Fruit fly (Drosophila melanogaster) whole organism, larva: ENCODE results near the gene Vps29.
A peak's percentile ranks its signal among the peaks of the same experiment; 100 is the strongest.

Experiments
- noc ChIP-seq: fragments of 200-800 bp; sonication (Bioruptor generic); optimal IDR thresholded peaks from 3 replicates; lab custom pipeline; 2019; ENCODE audit warnings: missing biosample characterization, mild to moderate bottlenecking, missing genetic modification characterization, moderate library complexity

The Vps29 gene

DNA sequence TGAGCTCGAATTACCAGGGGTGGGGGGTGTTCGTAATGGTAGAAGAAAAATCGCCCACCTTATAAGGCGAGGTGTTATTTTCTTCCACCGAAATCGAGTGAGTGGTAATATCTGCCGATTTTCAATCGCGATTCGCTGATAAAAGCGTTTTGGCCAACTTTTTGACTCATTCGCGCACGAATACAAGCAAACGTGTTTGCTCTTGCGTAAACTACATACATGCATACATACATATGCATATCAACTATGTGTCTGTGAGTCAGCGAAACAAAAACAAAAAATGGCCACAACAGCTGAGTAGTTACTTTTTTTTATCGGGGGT lies 6.8 kb downstream of the Vps29 start:
- no peak for TF ChIP-seq noc

DNA sequence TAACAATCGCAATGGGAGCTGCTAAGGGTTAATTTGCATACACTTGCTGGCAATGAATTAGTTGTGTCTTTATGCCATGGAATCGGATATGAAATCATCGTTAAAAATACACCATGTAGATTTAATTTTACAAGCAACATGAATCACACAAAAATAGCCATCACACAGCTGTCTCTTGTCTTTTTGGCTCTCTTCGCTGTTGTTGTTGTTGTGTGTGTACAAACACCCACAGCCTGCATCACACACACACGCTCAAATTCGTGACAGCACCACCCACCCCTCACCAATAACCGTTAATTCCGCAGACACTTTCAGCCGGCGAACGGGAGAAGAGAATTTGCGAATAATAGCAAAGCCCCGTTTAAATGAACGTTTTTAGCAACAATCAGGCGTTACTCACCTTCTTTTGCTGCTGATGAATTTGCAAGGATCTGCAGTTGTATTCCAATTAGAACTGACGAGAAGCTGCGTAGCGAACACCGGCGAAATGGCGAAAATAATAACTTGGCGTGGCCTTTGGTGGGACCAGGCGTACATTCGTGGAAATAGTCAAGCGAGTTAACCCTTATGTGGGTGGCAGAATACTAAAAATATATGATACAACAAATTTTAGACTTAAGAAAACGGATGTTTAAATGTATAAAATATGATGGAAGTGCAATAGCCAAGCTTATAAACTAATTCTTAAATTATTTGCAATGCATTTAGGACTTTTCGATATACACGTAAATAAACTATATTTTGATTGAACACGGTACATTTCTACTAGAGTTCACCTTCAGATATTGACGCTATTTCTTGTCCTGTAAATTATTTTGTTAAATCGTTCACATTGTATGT lies 7.3 kb downstream of the Vps29 start, which contains the start of gene capt:
capt (minus strand) TSS at position 584 of the 840 bp plus-strand sequence.
- peak; percentile 35 for TF ChIP-seq noc

DNA sequence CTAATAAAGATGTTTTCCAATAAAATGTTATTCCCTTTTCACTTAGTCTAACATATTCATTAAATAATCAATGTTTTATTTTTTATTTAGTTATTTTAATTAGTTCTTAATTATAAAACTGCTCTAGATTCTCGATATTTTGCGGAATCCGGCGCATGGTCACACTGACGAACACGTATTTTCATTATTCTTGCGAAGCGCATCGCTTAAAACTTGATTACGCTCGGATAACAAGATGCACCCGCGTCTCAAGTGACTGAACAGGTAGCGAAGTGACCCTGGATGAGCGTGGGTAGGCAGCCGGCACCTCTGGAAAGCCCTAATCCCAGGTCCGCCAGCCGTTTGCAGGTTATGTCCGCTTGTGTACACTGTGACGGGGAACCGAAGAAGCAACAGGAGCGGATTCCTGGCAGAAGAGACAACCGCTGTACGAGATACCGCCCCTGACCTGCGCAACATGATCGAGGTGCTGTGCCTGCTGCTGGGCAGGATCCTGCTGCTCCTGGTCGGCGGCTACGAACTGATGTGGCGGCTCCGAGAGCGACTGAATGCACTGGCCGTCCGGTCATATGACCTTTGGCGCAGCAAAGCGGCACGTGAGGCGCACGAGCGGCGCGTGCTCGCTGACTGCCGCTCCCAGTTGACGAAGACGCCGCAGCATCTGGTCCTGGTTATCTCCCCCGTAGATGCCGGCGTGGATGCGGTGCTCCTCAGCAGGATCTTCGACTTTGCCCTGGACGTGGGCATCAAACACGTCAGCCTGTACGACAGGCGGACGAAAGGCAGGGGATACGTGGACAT lies 8.2 kb downstream of the Vps29 start, which contains the start of gene Tango14:
Tango14 (plus strand) TSS at position 143 of the 801 bp plus-strand sequence.
- no peak for TF ChIP-seq noc

- TF ChIP-seq noc: no peak
Measured at dm6 chr2L:1163538-1164143, 13.1 kb downstream of the Vps29 start, which contains the start of gene CG5080. Gene CG5080 (minus strand): TSS chr2L:1163886.

dm6 chr2L:1164294-1164693 lies 13.7 kb downstream of the Vps29 start, which contains the start of gene IntS14:
Gene IntS14 (plus strand): TSS chr2L:1164443.
- no peak for TF ChIP-seq noc

dm6 chr2L:1166326-1166725 lies 15.8 kb downstream of the Vps29 start, which contains the start of gene CG14341:
Gene CG14341 (plus strand): TSS chr2L:1166506.
- no peak for TF ChIP-seq noc

DNA sequence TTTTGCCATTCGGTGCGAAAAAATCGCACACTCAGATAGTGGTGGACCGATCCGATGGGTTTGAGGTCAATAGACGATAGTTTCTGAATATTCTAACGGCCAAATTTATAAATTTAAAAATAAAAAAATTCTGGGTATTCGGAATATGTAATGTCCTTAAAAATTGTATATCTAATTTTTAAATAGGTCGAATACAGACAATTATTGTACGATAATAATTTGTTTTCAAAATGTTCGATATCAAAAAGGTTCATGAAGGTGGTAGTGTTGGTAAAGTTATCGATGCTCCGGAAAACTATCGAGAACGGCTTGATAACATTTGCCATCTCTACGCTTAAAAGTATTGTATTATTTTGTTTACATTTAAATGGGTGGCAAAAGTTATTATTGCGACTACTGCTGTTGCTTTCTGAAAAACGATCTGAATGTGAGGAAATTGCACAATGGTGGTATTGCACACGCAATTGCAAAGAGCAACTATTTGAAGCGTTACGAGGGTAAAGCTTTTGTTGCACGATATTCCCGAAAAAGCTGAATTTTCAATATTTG lies 19.4 kb downstream of the Vps29 start, which contains the start of the genes CG31922 and Plap:
CG31922 (plus strand) TSS at position 315 of the 549 bp plus-strand sequence.
Plap (minus strand) TSS at position 499 of the 549 bp plus-strand sequence.
- peak; percentile 72 for TF ChIP-seq noc

dm6 chr2L:1172704-1173107 lies 22.1 kb downstream of the Vps29 start, which contains the start of the genes Charon and CG4887:
Gene Charon (minus strand): TSS chr2L:1172805.
Gene CG4887 (plus strand): TSS chr2L:1173009.
- TF ChIP-seq noc: no peak

- no peak for TF ChIP-seq noc
Measured at dm6 chr2L:1177522-1177921, 27.0 kb downstream of the Vps29 start, which contains the start of gene CG4896. Gene CG4896 (plus strand): TSS chr2L:1177690.

DNA sequence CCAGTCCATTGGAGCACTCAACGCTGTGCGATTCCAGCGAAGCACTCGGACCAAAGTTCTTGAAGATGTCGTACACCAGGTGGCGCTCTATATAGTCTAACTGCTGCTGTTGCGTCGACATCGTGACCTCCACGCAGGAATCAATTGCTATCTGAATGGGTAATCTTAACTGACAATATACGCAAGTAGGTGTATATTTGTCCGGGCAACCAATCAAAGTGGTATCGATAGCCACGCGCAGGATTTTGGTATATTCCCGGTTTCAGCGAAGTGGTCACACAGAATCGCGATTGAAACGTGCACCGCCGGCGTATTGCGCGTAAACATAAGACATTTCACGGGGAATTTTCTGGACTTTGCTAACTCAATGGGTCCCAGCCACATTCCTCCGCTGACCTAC lies 33.2 kb downstream of the Vps29 start, which contains the start of the genes CG5126 and Tgt:
CG5126 (minus strand) TSS at position 222 of the 400 bp plus-strand sequence.
Tgt (plus strand) TSS at position 267 of the 400 bp plus-strand sequence.
- no peak for TF ChIP-seq noc

dm6 chr2L:1185642-1186497 lies 35.3 kb downstream of the Vps29 start, which contains the start of gene CG5001:
Gene CG5001 (plus strand): TSS chr2L:1185757.
- peak; percentile 64 for TF ChIP-seq noc

DNA sequence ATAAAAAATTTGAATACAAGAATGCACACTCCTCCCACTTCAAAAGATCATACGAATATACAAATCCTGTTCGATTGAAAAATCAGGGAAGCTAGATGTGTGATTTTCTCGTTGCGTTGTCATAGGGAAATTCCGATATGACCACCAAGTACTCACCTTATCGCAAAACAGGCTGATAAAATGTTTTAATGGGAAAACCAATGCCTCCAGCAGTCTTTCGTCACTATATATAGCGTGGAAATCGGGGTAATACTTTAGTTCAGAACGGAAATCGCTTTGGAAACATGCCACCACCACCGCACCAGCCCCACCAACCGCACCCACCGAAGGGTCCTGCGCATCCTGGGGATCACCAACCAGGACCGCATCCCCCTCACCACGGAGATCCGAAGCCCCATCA lies 48.6 kb downstream of the Vps29 start, which contains the start of the genes CG5139 and CG43348:
CG5139 (minus strand) TSS at position 101 of the 400 bp plus-strand sequence.
CG43348 (plus strand) TSS at position 247 of the 400 bp plus-strand sequence.
- TF ChIP-seq noc: no peak

- TF ChIP-seq noc: no peak
Measured at dm6 chr2L:1199912-1200721, 49.6 kb downstream of the Vps29 start, which contains the start of the genes CG43349 and CG5011. Gene CG43349 (plus strand): TSS chr2L:1200205. Gene CG5011 (plus strand): TSS chr2L:1200671.
